Worm (Caenorhabditis elegans) whole organism, L2 larva: Measurements from ENCODE around the gene wdr-60.
"Not testable (repeated sequence)": the region's sequence is repeated elsewhere in the genome, so short reads cannot be mapped to it uniquely, and the experiment has no call there.

Source experiments
- C34F6.9 ChIP-seq: fragments of 150-350 bp; optimal IDR thresholded peaks from 2 replicates; lab custom pipeline; 2014; ENCODE audit warnings: missing biosample characterization, missing genetic modification characterization
- Y55F3AM.14 ChIP-seq: fragments of 200-800 bp; sonication (Bioruptor generic); optimal IDR thresholded peaks from 2 replicates; lab custom pipeline; 2018; ENCODE audit warnings: mild to moderate bottlenecking, missing genetic modification characterization, missing compliant biosample characterization
- ZK546.5 ChIP-seq: sonication (generic microtip); optimal IDR thresholded peaks from 2 replicates; lab custom pipeline; 2017; ENCODE audit warnings: missing biosample characterization, missing genetic modification characterization
- alr-1 ChIP-seq: fragments of 150-350 bp; optimal IDR thresholded peaks from 2 replicates; lab custom pipeline; 2014; ENCODE audit warnings: missing biosample characterization, missing genetic modification characterization
- ama-1 ChIP-seq: fragments of 150-350 bp; optimal IDR thresholded peaks from 2 replicates; lab custom pipeline; 2018; ENCODE audit warnings: inconsistent platforms
- blmp-1 ChIP-seq: sonication (generic microtip); optimal IDR thresholded peaks from 2 replicates; lab custom pipeline; 2017; ENCODE audit warnings: missing genetic modification characterization, mild to moderate bottlenecking, missing compliant biosample characterization, antibody characterized with exemption, moderate library complexity; ENCODE audit not compliant: insufficient read depth
- ceh-82 ChIP-seq: fragments of 150-350 bp; optimal IDR thresholded peaks from 2 replicates; lab custom pipeline; 2014; ENCODE audit warnings: missing biosample characterization, missing genetic modification characterization
- crh-2 ChIP-seq: sonication (generic microtip); optimal IDR thresholded peaks from 2 replicates; lab custom pipeline; 2017; ENCODE audit warnings: missing biosample characterization, missing genetic modification characterization
- egl-27 ChIP-seq: sonication (generic microtip); optimal IDR thresholded peaks from 3 replicates; lab custom pipeline; 2017; ENCODE audit warnings: missing biosample characterization, missing genetic modification reagents, missing genetic modification characterization
- elt-1 ChIP-seq: fragments of 150-350 bp; optimal IDR thresholded peaks from 2 replicates; lab custom pipeline; 2014; ENCODE audit warnings: missing biosample characterization, missing genetic modification characterization
- elt-3 ChIP-seq: sonication (generic microtip); optimal IDR thresholded peaks from 2 replicates; lab custom pipeline; 2017; ENCODE audit warnings: missing biosample characterization, missing genetic modification characterization
- gmeb-1 ChIP-seq: fragments of 150-350 bp; optimal IDR thresholded peaks from 2 replicates; lab custom pipeline; 2014; ENCODE audit warnings: missing biosample characterization, missing genetic modification characterization
- lin-11 ChIP-seq: fragments of 150-350 bp; sonication (generic microtip); optimal IDR thresholded peaks from 2 replicates; lab custom pipeline; 2014; ENCODE audit warnings: missing biosample characterization, missing genetic modification characterization, inconsistent platforms, mixed read lengths
- lsy-2 ChIP-seq, 2 experiments: fragments of 150-350 bp in 1 of 2; sonication (generic microtip) in 1 of 2; optimal IDR thresholded peaks; 2 replicates each; lab custom pipeline; 2014 to 2017; ENCODE audit warnings: missing biosample characterization in 2 of 2, missing genetic modification characterization in 2 of 2
- mbf-1 ChIP-seq: sonication (generic microtip); optimal IDR thresholded peaks from 2 replicates; lab custom pipeline; 2017; ENCODE audit warnings: missing biosample characterization, missing genetic modification characterization
- nhr-11 ChIP-seq: fragments of 150-350 bp; optimal IDR thresholded peaks from 2 replicates; lab custom pipeline; 2014; ENCODE audit warnings: missing biosample characterization, missing genetic modification characterization
- nhr-12 ChIP-seq: fragments of 150-350 bp; optimal IDR thresholded peaks from 2 replicates; lab custom pipeline; 2014; ENCODE audit warnings: missing biosample characterization, missing genetic modification characterization
- nhr-129 ChIP-seq: fragments of 150-350 bp; optimal IDR thresholded peaks from 2 replicates; lab custom pipeline; 2014; ENCODE audit warnings: missing biosample characterization, missing genetic modification characterization
- nhr-21 ChIP-seq: fragments of 150-350 bp; optimal IDR thresholded peaks from 2 replicates; lab custom pipeline; 2014; ENCODE audit warnings: missing biosample characterization, missing genetic modification characterization
- nhr-23 ChIP-seq: fragments of 150-350 bp; optimal IDR thresholded peaks from 2 replicates; lab custom pipeline; 2014; ENCODE audit warnings: missing biosample characterization, missing genetic modification reagents, missing genetic modification characterization
- nhr-237 ChIP-seq: fragments of 150-350 bp; optimal IDR thresholded peaks from 2 replicates; lab custom pipeline; 2014; ENCODE audit warnings: missing biosample characterization, missing genetic modification characterization
- nhr-25 ChIP-seq: fragments of 150-350 bp; sonication (generic microtip); optimal IDR thresholded peaks from 3 replicates; lab custom pipeline; 2014; ENCODE audit warnings: missing biosample characterization, missing genetic modification characterization
- nhr-6 ChIP-seq: fragments of 150-350 bp; optimal IDR thresholded peaks from 2 replicates; lab custom pipeline; 2014; ENCODE audit warnings: missing biosample characterization, missing genetic modification characterization
- nhr-77 ChIP-seq: fragments of 150-350 bp; optimal IDR thresholded peaks from 2 replicates; lab custom pipeline; 2014; ENCODE audit warnings: missing biosample characterization, missing genetic modification characterization
- peb-1 ChIP-seq: fragments of 150-350 bp; optimal IDR thresholded peaks from 2 replicates; lab custom pipeline; 2014; ENCODE audit warnings: missing biosample characterization, missing genetic modification characterization
- sem-4 ChIP-seq: fragments of 150-350 bp; optimal IDR thresholded peaks from 2 replicates; lab custom pipeline; 2014; ENCODE audit warnings: missing biosample characterization, missing genetic modification reagents, missing genetic modification characterization
- skn-1 ChIP-seq: sonication (generic microtip); optimal IDR thresholded peaks from 2 replicates; lab custom pipeline; 2017; ENCODE audit warnings: missing biosample characterization, missing genetic modification characterization
- sma-9 ChIP-seq, 2 experiments: fragments of 150-350 bp in 1 of 2; sonication (generic microtip) in 1 of 2; optimal IDR thresholded peaks; 2 replicates each; lab custom pipeline; 2014 to 2016; ENCODE audit warnings: missing genetic modification characterization in 2 of 2, mild to moderate bottlenecking in 1 of 2, missing biosample characterization in 1 of 2, missing compliant biosample characterization in 1 of 2, missing genetic modification reagents in 1 of 2, moderate library complexity in 1 of 2
- snpc-4 ChIP-seq: fragments of 150-350 bp; optimal IDR thresholded peaks from 2 replicates; lab custom pipeline; 2014; ENCODE audit warnings: missing biosample characterization, missing genetic modification characterization
- unc-39 ChIP-seq: fragments of 150-350 bp; optimal IDR thresholded peaks from 2 replicates; lab custom pipeline; 2014; ENCODE audit warnings: missing biosample characterization, missing genetic modification characterization
- unc-55 ChIP-seq: fragments of 150-350 bp; sonication (generic microtip); optimal IDR thresholded peaks from 3 replicates; lab custom pipeline; 2014; ENCODE audit warnings: missing biosample characterization, missing genetic modification reagents, missing genetic modification characterization
- unc-62 ChIP-seq: fragments of 150-350 bp; optimal IDR thresholded peaks from 2 replicates; lab custom pipeline; 2014; ENCODE audit warnings: missing biosample characterization, missing genetic modification reagents, missing genetic modification characterization
- zag-1 ChIP-seq: fragments of 150-350 bp; optimal IDR thresholded peaks from 2 replicates; lab custom pipeline; 2014; ENCODE audit warnings: missing biosample characterization, missing genetic modification characterization
- ztf-1 ChIP-seq: fragments of 200-800 bp; sonication (Bioruptor generic); conservative IDR thresholded peaks from 2 replicates; pipeline ENCODE4 v1.3.6; 2022; ENCODE audit warnings: missing genetic modification characterization, missing compliant biosample characterization
- ztf-11 ChIP-seq: sonication (generic microtip); optimal IDR thresholded peaks from 2 replicates; lab custom pipeline; 2017; ENCODE audit warnings: missing biosample characterization, missing genetic modification characterization
- ztf-4 ChIP-seq: fragments of 150-350 bp; optimal IDR thresholded peaks from 2 replicates; lab custom pipeline; 2014; ENCODE audit warnings: missing biosample characterization, missing genetic modification characterization

Gene wdr-60

DNA sequence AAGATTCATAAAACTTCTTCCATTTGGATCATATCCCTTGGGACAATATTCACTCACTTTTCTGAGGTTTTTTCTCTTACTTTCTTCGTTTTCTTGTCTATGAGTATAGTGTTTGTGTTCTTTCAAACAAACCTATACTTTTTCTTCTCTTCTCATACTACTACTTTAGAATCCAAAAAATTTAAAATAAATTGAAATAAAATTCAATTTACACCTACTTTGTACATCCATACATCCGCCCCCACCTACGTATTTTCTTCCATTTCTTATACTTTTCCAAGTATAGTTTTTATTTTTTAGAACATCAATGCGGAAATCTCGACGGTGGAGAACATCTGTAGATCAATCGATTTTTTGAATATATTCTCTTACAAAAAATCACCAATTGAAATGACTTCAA, 21.7 kb upstream of the wdr-60 start, which contains the start of gene nca-2:
Gene nca-2, plus strand, starts transcription at position 301 of the 400 bp plus-strand sequence.
- TF ChIP-seq crh-2 (tag; lab: Kevin White, UChicago), result no peak
- no peak for TF ChIP-seq alr-1 (tag; lab: Kevin White, UChicago)
- TF ChIP-seq nhr-21 (tag; lab: Kevin White, UChicago), result no peak
- TF ChIP-seq C34F6.9 (tag; lab: Kevin White, UChicago), result no peak
- no peak for TF ChIP-seq nhr-6 (tag; lab: Kevin White, UChicago)
- no peak for TF ChIP-seq lin-11 (tag; lab: Kevin White, UChicago)
- no peak for TF ChIP-seq lsy-2 (tag; optimal IDR thresholded peaks at IDR 0.05; lab: Kevin White, UChicago)
- TF ChIP-seq elt-1 (tag; lab: Kevin White, UChicago), result no peak
- no peak for TF ChIP-seq mbf-1 (tag; lab: Kevin White, UChicago)

DNA sequence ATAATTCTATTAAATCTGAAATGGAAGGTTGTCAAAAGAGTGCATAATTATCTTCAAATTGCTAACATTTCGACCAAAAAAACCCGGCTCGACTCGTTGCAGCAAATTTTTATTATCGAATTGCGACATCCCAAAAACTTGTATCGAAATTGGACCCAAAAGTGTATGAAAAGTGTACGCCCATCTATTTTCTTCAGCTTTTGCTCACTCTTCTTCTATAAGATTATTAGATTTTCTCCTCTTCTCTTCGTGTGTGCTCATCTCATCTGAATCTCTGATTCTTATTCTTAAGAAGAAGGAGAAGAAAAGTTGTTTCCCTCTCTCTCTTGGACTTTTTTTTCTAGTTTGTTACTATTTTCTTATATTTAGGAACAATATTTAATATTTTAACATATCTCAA, 19.8 kb upstream of the wdr-60 start:
- no peak for TF ChIP-seq blmp-1 (tag; lab: Kevin White, UChicago)
- TF ChIP-seq lsy-2 (tag; optimal IDR thresholded peaks at IDR 0.05; lab: Kevin White, UChicago), result peak in 1 of 2 experiments; percentile 26
- no peak for TF ChIP-seq nhr-12 (tag; lab: Kevin White, UChicago)
- peak; percentile 49 for TF ChIP-seq zag-1 (tag; lab: Kevin White, UChicago)
- no peak for TF ChIP-seq nhr-23
- TF ChIP-seq ztf-11, result no peak
- TF ChIP-seq lin-11 (tag; lab: Kevin White, UChicago), result no peak
- TF ChIP-seq snpc-4 (tag; lab: Kevin White, UChicago), result no peak
- no peak for TF ChIP-seq nhr-6 (tag; lab: Kevin White, UChicago)
- TF ChIP-seq C34F6.9 (tag; lab: Kevin White, UChicago), result peak; percentile 29
- TF ChIP-seq ceh-82 (tag; lab: Kevin White, UChicago), result no peak

DNA sequence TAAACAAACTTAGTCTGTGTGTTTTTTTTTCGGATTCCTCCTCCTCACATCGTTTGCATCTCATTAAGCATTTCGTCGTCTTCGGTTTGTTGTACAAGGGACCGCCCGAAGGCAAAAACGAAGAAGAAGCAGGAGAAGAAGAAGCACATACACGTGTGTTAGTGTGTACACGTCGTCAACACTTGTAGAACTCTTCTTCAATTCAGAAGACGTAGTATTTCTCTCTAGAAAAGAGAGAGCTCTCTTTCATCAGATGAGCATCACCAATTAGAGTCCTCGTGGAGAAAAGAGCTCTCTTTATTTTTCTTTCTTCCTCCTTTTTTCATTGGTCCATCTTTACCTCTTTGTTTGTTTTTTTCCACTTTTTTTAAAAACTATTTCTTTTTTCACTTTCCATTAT, 18.9 kb upstream of the wdr-60 start:
- TF ChIP-seq C34F6.9 (tag; lab: Kevin White, UChicago) (peak; percentile 41), ZK546.5 (tag; lab: Kevin White, UChicago) (no peak), lsy-2 (tag; optimal IDR thresholded peaks at IDR 0.05; lab: Kevin White, UChicago) (peak in 1 of 2 experiments; percentile 32), nhr-129 (tag; lab: Kevin White, UChicago) (peak; percentile 2)
- TF ChIP-seq, all 48 proteins: peak for 3

DNA sequence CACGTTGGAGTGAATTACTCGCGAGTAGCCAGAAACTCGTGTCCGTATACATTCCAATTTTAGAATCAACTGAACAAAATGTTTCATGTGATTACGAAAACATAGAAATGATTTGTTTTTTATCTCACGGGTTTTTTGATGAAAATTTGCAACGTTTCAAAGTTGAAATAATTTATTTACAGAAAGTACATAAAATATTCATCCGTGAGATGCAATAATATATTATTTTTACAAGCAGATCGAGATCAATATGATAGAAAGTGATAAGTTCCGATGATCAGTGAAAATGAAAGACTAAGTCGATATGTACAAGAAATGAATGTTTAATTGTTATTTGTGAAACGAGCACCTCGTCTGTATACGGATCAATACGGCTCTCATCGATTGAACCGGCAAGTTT, 6.6 kb upstream of the wdr-60 start, which contains the start of gene C27F2.6:
Gene C27F2.6, minus strand, starts transcription at position 101 of the 400 bp plus-strand sequence.
- TF ChIP-seq elt-1, ztf-4, nhr-237 (tag; lab: Kevin White, UChicago): not testable (repeated sequence)

DNA sequence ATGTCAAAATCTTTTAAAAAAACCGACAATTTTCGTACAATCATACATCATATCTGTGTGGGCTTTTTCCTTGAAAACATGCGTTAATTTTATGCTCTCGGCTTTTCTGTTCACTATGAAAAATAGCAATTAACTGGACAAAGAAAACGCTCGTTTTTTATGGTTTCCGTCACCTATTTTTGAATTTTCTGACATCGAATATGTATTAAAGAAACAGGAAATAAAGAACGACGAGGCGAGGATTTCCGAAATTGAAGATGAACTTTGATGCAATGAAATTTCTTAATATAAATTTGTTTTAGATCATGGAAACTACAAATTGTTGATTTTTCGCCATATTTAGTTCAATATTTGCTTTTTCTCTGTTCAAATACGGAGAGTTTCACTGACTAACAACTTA, 3.0 kb upstream of the wdr-60 start:
- no peak for TF ChIP-seq nhr-11 (tag; lab: Kevin White, UChicago)

DNA sequence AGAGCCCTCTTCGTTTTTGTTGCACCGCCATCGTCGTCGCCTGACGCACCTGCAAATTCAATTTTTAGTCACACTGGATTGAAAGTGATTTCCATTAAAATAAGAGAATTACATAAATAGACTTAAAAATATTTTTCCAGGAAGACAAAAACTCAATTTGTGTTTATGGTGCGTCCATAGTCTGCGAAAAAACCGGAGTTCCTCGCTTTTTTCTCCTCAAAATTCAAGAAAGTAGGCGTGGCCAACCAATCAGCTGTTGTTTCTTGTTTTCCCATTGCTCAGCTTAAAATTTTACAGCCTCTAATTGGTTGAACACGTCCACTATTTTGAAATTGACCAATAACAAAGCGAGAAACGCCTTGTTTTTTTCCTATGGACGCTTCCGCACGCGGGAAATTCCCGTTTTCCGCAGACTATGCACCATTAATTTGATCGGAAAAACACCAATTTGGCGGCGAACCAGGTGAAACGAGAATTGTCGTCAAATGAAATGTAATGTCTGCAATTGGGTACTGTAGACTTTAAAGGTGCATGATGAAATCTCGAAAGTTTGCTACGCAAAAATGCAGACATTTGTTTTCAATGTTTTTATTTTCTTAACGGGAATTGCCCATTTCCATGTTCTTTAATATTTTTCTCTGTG, 2.4 kb upstream of the wdr-60 start, which contains the start of gene C27F2.7:
Gene C27F2.7, minus strand, starts transcription at position 51 of the 643 bp plus-strand sequence.
- TF ChIP-seq zag-1 (tag; lab: Kevin White, UChicago) (no peak), blmp-1 (tag; lab: Kevin White, UChicago) (no peak), nhr-6 (tag; lab: Kevin White, UChicago) (no peak), gmeb-1 (no peak), ztf-11 (no peak), sem-4 (tag; lab: Kevin White, UChicago) (no peak), ceh-82 (tag; lab: Kevin White, UChicago) (no peak), C34F6.9 (tag; lab: Kevin White, UChicago) (no peak), mbf-1 (tag; lab: Kevin White, UChicago) (no peak), elt-3 (tag; lab: Kevin White, UChicago) (no peak), ztf-4 (tag; lab: Kevin White, UChicago) (no peak), ztf-1 (GFP tag; lab: Robert Waterston, UW) (no peak), unc-62 (GFP tag; lab: Kevin White, UChicago) (no peak), egl-27 (tag; lab: Kevin White, UChicago) (no peak)

DNA sequence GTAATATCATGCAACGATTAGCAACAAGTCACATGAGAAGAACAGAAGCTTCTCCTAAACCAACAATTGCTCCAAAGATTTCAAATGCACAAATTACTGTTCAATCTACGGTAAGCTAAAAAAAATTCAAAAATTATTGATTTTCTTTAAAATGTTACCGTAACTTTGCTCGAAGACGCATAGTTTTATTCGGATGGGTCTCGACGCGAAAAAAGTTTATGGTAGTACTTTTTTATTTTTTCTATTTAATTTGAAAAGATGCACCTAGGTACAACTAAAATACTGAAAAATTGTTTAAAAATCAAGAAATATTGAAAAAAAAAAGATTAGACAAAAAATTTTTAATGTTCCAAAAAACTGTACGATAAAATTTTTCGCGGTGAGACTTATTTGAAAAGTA, 657 bp downstream of the wdr-60 start:
- TF ChIP-seq gmeb-1, result no peak
- no peak for TF ChIP-seq nhr-25
- TF ChIP-seq skn-1 (tag; lab: Kevin White, UChicago), result no peak
- no peak for TF ChIP-seq unc-39 (tag; lab: Kevin White, UChicago)
- no peak for TF ChIP-seq ztf-1 (GFP tag; lab: Robert Waterston, UW)
- TF ChIP-seq elt-3 (tag; lab: Kevin White, UChicago), result no peak
- no peak for TF ChIP-seq unc-62 (GFP tag; lab: Kevin White, UChicago)
- TF ChIP-seq peb-1 (tag; lab: Kevin White, UChicago), result no peak
- no peak for TF ChIP-seq snpc-4 (tag; lab: Kevin White, UChicago)
- no peak for TF ChIP-seq sma-9 (GFP tag; optimal IDR thresholded peaks at IDR 0.05; lab: Kevin White, UChicago)
- TF ChIP-seq sma-9 (tag; optimal IDR thresholded peaks at IDR 0.05; lab: Kevin White, UChicago), result no peak
- TF ChIP-seq ceh-82 (tag; lab: Kevin White, UChicago), result no peak
- TF ChIP-seq nhr-237 (tag; lab: Kevin White, UChicago), result no peak
- no peak for TF ChIP-seq unc-55 (GFP tag; lab: Kevin White, UChicago)
- TF ChIP-seq Y55F3AM.14 (GFP tag; lab: Kevin White, UChicago), result no peak
- no peak for TF ChIP-seq ama-1
- no peak for TF ChIP-seq ZK546.5 (tag; lab: Kevin White, UChicago)
- no peak for TF ChIP-seq nhr-21 (tag; lab: Kevin White, UChicago)
- TF ChIP-seq nhr-77 (tag; lab: Kevin White, UChicago), result no peak
- TF ChIP-seq nhr-129 (tag; lab: Kevin White, UChicago), result no peak
- TF ChIP-seq, all 48 proteins: peak for 0
